Fruit fly (Drosophila melanogaster) whole organism, embryonic: ENCODE data around the gene CG7016.
A peak's percentile ranks its signal among the peaks of the same experiment; 100 is the strongest.

Experiments
- Antp ChIP-seq: fragments of 200-800 bp; sonication (Bioruptor generic); optimal IDR thresholded peaks from 3 replicates; lab custom pipeline; 2016; ENCODE audit warnings: missing biosample characterization, missing genetic modification characterization
- Blimp-1 ChIP-seq: fragments of 200-800 bp; sonication (Bioruptor generic); optimal IDR thresholded peaks from 3 replicates; lab custom pipeline; 2018; ENCODE audit warnings: missing biosample characterization, missing genetic modification characterization, mild to moderate bottlenecking, moderate library complexity, missing genetic modification reagents
- C15 ChIP-seq: fragments of 200-800 bp; sonication (Bioruptor generic); IDR thresholded peaks from 3 replicates; pipeline ENCODE4 v1.3.6; 2022; ENCODE audit warnings: missing biosample characterization, missing genetic modification characterization
- CG10321 ChIP-seq: fragments of 200-800 bp; sonication (Bioruptor generic); IDR thresholded peaks from 2 replicates; pipeline ENCODE4 v1.3.6; 2022; ENCODE audit warnings: missing biosample characterization, missing genetic modification characterization
- CG10431 ChIP-seq: fragments of 200-800 bp; sonication (Bioruptor generic); optimal IDR thresholded peaks from 3 replicates; lab custom pipeline; 2018; ENCODE audit warnings: missing biosample characterization, mild to moderate bottlenecking, missing genetic modification characterization
- CG12155 ChIP-seq: fragments of 200-800 bp; sonication (Bioruptor generic); optimal IDR thresholded peaks from 3 replicates; lab custom pipeline; 2016; ENCODE audit warnings: missing biosample characterization, missing genetic modification characterization
- CG13775 ChIP-seq: fragments of 200-800 bp; sonication (Bioruptor generic); optimal IDR thresholded peaks from 3 replicates; lab custom pipeline; 2017; ENCODE audit warnings: missing biosample characterization, mild to moderate bottlenecking, missing genetic modification characterization
- CG14965 ChIP-seq: fragments of 200-800 bp; sonication (Bioruptor generic); optimal IDR thresholded peaks from 2 replicates; lab custom pipeline; 2016; ENCODE audit warnings: missing biosample characterization, missing genetic modification characterization, borderline replicate concordance
- CG2202 ChIP-seq: fragments of 200-800 bp; sonication (Bioruptor generic); optimal IDR thresholded peaks from 2 replicates; lab custom pipeline; 2018; ENCODE audit warnings: missing biosample characterization, mild to moderate bottlenecking, missing genetic modification characterization
- CG34422 ChIP-seq: fragments of 200-800 bp; sonication (Bioruptor generic); IDR thresholded peaks from 3 replicates; pipeline ENCODE4 v1.3.6; 2022; ENCODE audit warnings: missing biosample characterization, missing genetic modification characterization
- CG4404 ChIP-seq: fragments of 200-800 bp; sonication (Bioruptor generic); IDR thresholded peaks from 2 replicates; pipeline ENCODE4 v1.3.6; 2022; ENCODE audit warnings: missing biosample characterization, missing genetic modification characterization
- CG4854 ChIP-seq: fragments of 200-800 bp; sonication (Bioruptor generic); optimal IDR thresholded peaks from 2 replicates; lab custom pipeline; 2016; ENCODE audit warnings: missing biosample characterization, missing genetic modification characterization, inconsistent platforms
- CG5245 ChIP-seq: fragments of 200-800 bp; sonication (Bioruptor generic); optimal IDR thresholded peaks from 3 replicates; lab custom pipeline; 2016; ENCODE audit warnings: missing biosample characterization, missing genetic modification characterization
- CG5953 ChIP-seq: fragments of 200-800 bp; sonication (Bioruptor generic); IDR thresholded peaks from 2 replicates; pipeline ENCODE4 v1.3.6; 2022; ENCODE audit warnings: missing biosample characterization, missing genetic modification characterization
- CG6683 ChIP-seq: fragments of 200-800 bp; sonication (Bioruptor generic); optimal IDR thresholded peaks from 2 replicates; lab custom pipeline; 2017; ENCODE audit warnings: missing biosample characterization, mild to moderate bottlenecking, missing genetic modification characterization, missing genetic modification reagents
- CG6791 ChIP-seq: fragments of 200-800 bp; sonication (Bioruptor generic); IDR thresholded peaks from 3 replicates; pipeline ENCODE4 v1.3.6; 2022; ENCODE audit warnings: missing biosample characterization, missing genetic modification characterization; ENCODE audit not compliant: partially characterized antibody
- CG7372 ChIP-seq: fragments of 200-800 bp; sonication (Bioruptor generic); IDR thresholded peaks from 2 replicates; pipeline ENCODE4 v1.3.6; 2022; ENCODE audit warnings: missing biosample characterization, missing genetic modification characterization
- CG8924 ChIP-seq: fragments of 200-800 bp; optimal IDR thresholded peaks from 3 replicates; lab custom pipeline; 2019; ENCODE audit warnings: missing biosample characterization, mild to moderate bottlenecking, missing genetic modification characterization, moderate library complexity
- CoRest ChIP-seq: fragments of 200-800 bp; sonication (Bioruptor generic); optimal IDR thresholded peaks from 3 replicates; lab custom pipeline; 2018; ENCODE audit warnings: missing biosample characterization, mild to moderate bottlenecking, missing genetic modification characterization, moderate library complexity
- Dad ChIP-seq: fragments of 200-800 bp; sonication (Bioruptor generic); optimal IDR thresholded peaks from 3 replicates; lab custom pipeline; 2016; ENCODE audit warnings: missing biosample characterization, missing genetic modification characterization
- Dfd ChIP-seq, 2 experiments: fragments of >200 bp; optimal IDR thresholded peaks; 2 replicates each; lab custom pipeline; 2017; ENCODE audit warnings: missing biosample characterization in 2 of 2, missing genetic modification characterization in 2 of 2
- Doc3 ChIP-seq: fragments of 200-800 bp; sonication (Bioruptor generic); IDR thresholded peaks from 3 replicates; pipeline ENCODE4 v1.3.6; 2022; ENCODE audit warnings: missing biosample characterization, missing genetic modification characterization; ENCODE audit not compliant: partially characterized antibody
- MESR4 ChIP-seq: fragments of 200-800 bp; sonication (Bioruptor generic); optimal IDR thresholded peaks from 2 replicates; lab custom pipeline; 2018; ENCODE audit warnings: missing biosample characterization, mild to moderate bottlenecking, missing genetic modification characterization, moderate library complexity
- Med ChIP-seq: fragments of 200-800 bp; sonication (Bioruptor generic); peaks from one replicate; lab custom pipeline; 2016; ENCODE audit warnings: missing biosample characterization, missing genetic modification characterization, mild to moderate bottlenecking, inconsistent platforms, moderate library complexity
- NC2α ChIP-seq: fragments of 200-800 bp; sonication (Bioruptor generic); optimal IDR thresholded peaks from 2 replicates; lab custom pipeline; 2016; ENCODE audit warnings: missing biosample characterization, missing genetic modification characterization
- Nf-YA ChIP-seq: fragments of 200-800 bp; sonication (Bioruptor generic); IDR thresholded peaks from 2 replicates; pipeline ENCODE4 v1.3.6; 2022; ENCODE audit warnings: missing biosample characterization, missing genetic modification characterization
- Opbp ChIP-seq: fragments of 200-800 bp; sonication (Bioruptor generic); IDR thresholded peaks from 3 replicates; pipeline ENCODE4 v1.3.6; 2022; ENCODE audit warnings: missing biosample characterization, missing genetic modification characterization; ENCODE audit not compliant: partially characterized antibody
- Optix ChIP-seq: fragments of 200-800 bp; sonication (Bioruptor generic); IDR thresholded peaks from 3 replicates; pipeline ENCODE4 v1.3.6; 2022; ENCODE audit warnings: missing biosample characterization, missing genetic modification characterization
- Rfx ChIP-seq: fragments of 200-800 bp; sonication (Bioruptor generic); IDR thresholded peaks from 2 replicates; pipeline ENCODE4 v1.3.6; 2022; ENCODE audit warnings: missing biosample characterization, missing genetic modification characterization
- Six4 ChIP-seq: fragments of 200-800 bp; sonication (Bioruptor generic); optimal IDR thresholded peaks from 2 replicates; lab custom pipeline; 2016; ENCODE audit warnings: missing biosample characterization, missing genetic modification characterization
- Ssrp ChIP-seq: fragments of 200-800 bp; sonication (Bioruptor generic); optimal IDR thresholded peaks from 2 replicates; lab custom pipeline; 2018; ENCODE audit warnings: missing biosample characterization, mild to moderate bottlenecking, missing genetic modification characterization, moderate library complexity
- Vsx1 ChIP-seq: fragments of 200-800 bp; sonication (Bioruptor generic); optimal IDR thresholded peaks from 2 replicates; lab custom pipeline; 2017; ENCODE audit warnings: missing biosample characterization, mild to moderate bottlenecking, missing genetic modification characterization, missing genetic modification reagents
- abd-A ChIP-seq: fragments of 200-800 bp; sonication (Bioruptor generic); optimal IDR thresholded peaks from 3 replicates; lab custom pipeline; 2019; ENCODE audit warnings: missing biosample characterization, mild to moderate bottlenecking, missing genetic modification characterization, moderate library complexity
- bbx ChIP-seq: fragments of 200-800 bp; sonication (Bioruptor generic); IDR thresholded peaks from 2 replicates; pipeline ENCODE4 v1.3.6; 2022; ENCODE audit warnings: missing biosample characterization, missing genetic modification characterization; ENCODE audit not compliant: partially characterized antibody
- chinmo ChIP-seq: fragments of 200-800 bp; sonication (Bioruptor generic); IDR thresholded peaks from 4 replicates; pipeline ENCODE4 v1.3.6; 2022; ENCODE audit warnings: missing biosample characterization, missing genetic modification characterization; ENCODE audit not compliant: partially characterized antibody
- chn ChIP-seq: fragments of 200-800 bp; sonication (Bioruptor generic); optimal IDR thresholded peaks from 2 replicates; lab custom pipeline; 2016; ENCODE audit warnings: missing biosample characterization, missing genetic modification characterization
- ci ChIP-seq: fragments of 200-800 bp; sonication (Bioruptor generic); IDR thresholded peaks from 3 replicates; pipeline ENCODE4 v1.3.6; 2022; ENCODE audit warnings: missing biosample characterization, missing genetic modification characterization
- crc ChIP-seq: fragments of 200-800 bp; sonication (Bioruptor generic); optimal IDR thresholded peaks from 2 replicates; lab custom pipeline; 2016; ENCODE audit warnings: missing biosample characterization, missing genetic modification characterization
- dmrt99B ChIP-seq: fragments of 200-800 bp; sonication (Bioruptor generic); optimal IDR thresholded peaks from 2 replicates; lab custom pipeline; 2018; ENCODE audit warnings: missing biosample characterization, mild to moderate bottlenecking, missing genetic modification characterization, moderate library complexity
- ewg ChIP-seq: fragments of 200-800 bp; sonication (Bioruptor generic); optimal IDR thresholded peaks from 3 replicates; lab custom pipeline; 2017; ENCODE audit warnings: mild to moderate bottlenecking, missing biosample characterization, missing genetic modification reagents, missing genetic modification characterization
- fd3F ChIP-seq: fragments of 200-800 bp; sonication (Bioruptor generic); optimal IDR thresholded peaks from 2 replicates; lab custom pipeline; 2018; ENCODE audit warnings: missing biosample characterization, mild to moderate bottlenecking, missing genetic modification characterization, moderate library complexity
- fu2 ChIP-seq: fragments of 200-800 bp; sonication (Bioruptor generic); optimal IDR thresholded peaks from 2 replicates; lab custom pipeline; 2016; ENCODE audit warnings: missing biosample characterization, missing genetic modification characterization
- her ChIP-seq: fragments of 200-800 bp; sonication (Bioruptor generic); optimal IDR thresholded peaks from 2 replicates; lab custom pipeline; 2016; ENCODE audit warnings: missing biosample characterization, missing genetic modification characterization
- jigr1 ChIP-seq: fragments of 200-800 bp; sonication (Bioruptor generic); IDR thresholded peaks from 3 replicates; pipeline ENCODE4 v1.3.6; 2022; ENCODE audit warnings: missing biosample characterization, missing genetic modification characterization
- kni ChIP-seq: fragments of 200-800 bp; sonication (Bioruptor generic); optimal IDR thresholded peaks from 3 replicates; lab custom pipeline; 2017; ENCODE audit warnings: mild to moderate bottlenecking, missing biosample characterization, missing genetic modification reagents, missing genetic modification characterization
- lilli ChIP-seq: fragments of 200-800 bp; sonication (Bioruptor generic); optimal IDR thresholded peaks from 3 replicates; lab custom pipeline; 2016; ENCODE audit warnings: missing biosample characterization, missing genetic modification characterization
- pum ChIP-seq: fragments of 200-800 bp; sonication (Bioruptor generic); optimal IDR thresholded peaks from 2 replicates; lab custom pipeline; 2016; ENCODE audit warnings: missing biosample characterization, missing genetic modification characterization
- sc ChIP-seq, 3 experiments: fragments of >200 bp in 2 of 3; fragments of 200-800 bp in 1 of 3; sonication (Bioruptor generic) in 1 of 3; optimal IDR thresholded peaks; 2 replicates in 2 of 3; 3 replicates in 1 of 3; lab custom pipeline; 2017; ENCODE audit warnings: mild to moderate bottlenecking in 1 of 3, missing biosample characterization in 1 of 3, missing genetic modification characterization in 1 of 3, missing genetic modification reagents in 1 of 3
- sna ChIP-seq: fragments of 200-800 bp; sonication (Bioruptor generic); IDR thresholded peaks from 2 replicates; pipeline ENCODE4 v1.3.6; 2022; ENCODE audit warnings: missing biosample characterization, missing genetic modification characterization; ENCODE audit not compliant: partially characterized antibody
- trh ChIP-seq: fragments of 200-800 bp; sonication (Bioruptor generic); optimal IDR thresholded peaks from 2 replicates; lab custom pipeline; 2016; ENCODE audit warnings: missing biosample characterization, missing genetic modification characterization

The CG7016 gene

dm6 chr3R:24850420-24850819 lies 12.3 kb upstream of the CG7016 start, which contains the start of gene CG7006 (continued):
- no peak for TF ChIP-seq CG10321
- no peak; the same call in 3 of the 4 replicates for TF ChIP-seq chinmo (GFP tag; lab: Robert Waterston, UW)
- TF ChIP-seq dmrt99B: no peak
- TF ChIP-seq fd3F (GFP tag; lab: Kevin White, UChicago): no peak
- TF ChIP-seq kni (GFP tag; lab: Kevin White, UChicago): no peak
- TF ChIP-seq Doc3: peak; percentile 47; the same call in 1 of the 3 replicates
- TF ChIP-seq ewg (GFP tag; lab: Kevin White, UChicago): peak; percentile 15
- TF ChIP-seq CG13775 (GFP tag; lab: Kevin White, UChicago): no peak
- peak; percentile 5 for TF ChIP-seq crc
- peak; percentile 84 for TF ChIP-seq lilli (GFP tag; lab: Kevin White, UChicago)
- TF ChIP-seq chn (GFP tag; lab: Kevin White, UChicago): peak; percentile 68
- TF ChIP-seq CG5953: no peak
- TF ChIP-seq CG5245 (GFP tag; lab: Kevin White, UChicago): peak; percentile 55
- TF ChIP-seq CG4854 (GFP tag; lab: Kevin White, UChicago): peak; percentile 65
- peak; percentile 49 for TF ChIP-seq CG34422
- peak; percentile 96 for TF ChIP-seq Med (GFP tag; lab: Kevin White, UChicago)
- TF ChIP-seq CG7372 (GFP tag; lab: Robert Waterston, UW): peak; percentile 49; the same call in 1 of the 2 replicates
- peak; percentile 76 for TF ChIP-seq fu2 (GFP tag; lab: Kevin White, UChicago)
- no peak for TF ChIP-seq Vsx1 (GFP tag; lab: Kevin White, UChicago)
- no peak for TF ChIP-seq Nf-YA (GFP tag; lab: Robert Waterston, UW)
- TF ChIP-seq sc (optimal IDR thresholded peaks at IDR 0.05; lab: Kevin White, UChicago): no peak
- TF ChIP-seq sc (GFP tag; optimal IDR thresholded peaks at IDR 0.05; lab: Kevin White, UChicago): no peak
- TF ChIP-seq Ssrp (tag; lab: Kevin White, UChicago): no peak
- no peak for TF ChIP-seq C15 (GFP tag; lab: Robert Waterston, UW)
- TF ChIP-seq CG10431: no peak
- TF ChIP-seq Rfx (GFP tag; lab: Robert Waterston, UW): peak; percentile 93
- TF ChIP-seq Opbp (GFP tag; lab: Robert Waterston, UW): peak; percentile 87
- TF ChIP-seq Six4 (GFP tag; lab: Kevin White, UChicago): peak; percentile 35
- no peak for TF ChIP-seq NC2α (GFP tag; lab: Kevin White, UChicago)
- no peak for TF ChIP-seq abd-A (tag; lab: Kevin White, UChicago)
- TF ChIP-seq jigr1: no peak
- TF ChIP-seq CG8924: no peak
- TF ChIP-seq Blimp-1 (GFP tag; lab: Kevin White, UChicago): no peak
- peak; percentile 77 for TF ChIP-seq ci (GFP tag; lab: Robert Waterston, UW)
- TF ChIP-seq sna (GFP tag; lab: Robert Waterston, UW): peak; percentile 58; the same call in 1 of the 2 replicates
- peak; percentile 87 for TF ChIP-seq Dad
- TF ChIP-seq CG2202: no peak
- TF ChIP-seq CoRest (tag; lab: Kevin White, UChicago): peak; percentile 58
- TF ChIP-seq bbx (GFP tag; lab: Robert Waterston, UW): peak; percentile 76
- TF ChIP-seq Optix (GFP tag; lab: Robert Waterston, UW): no peak
- no peak for TF ChIP-seq Dfd (GFP tag; optimal IDR thresholded peaks at IDR 0.05; lab: Kevin White, UChicago)
- peak; percentile 78 for TF ChIP-seq Antp
- TF ChIP-seq CG4404 (GFP tag; lab: Robert Waterston, UW): peak; percentile 31; the same call in 1 of the 2 replicates
- TF ChIP-seq MESR4: peak; percentile 72
- TF ChIP-seq CG6683 (GFP tag; lab: Kevin White, UChicago): no peak
- peak; percentile 88 for TF ChIP-seq CG6791 (GFP tag; lab: Robert Waterston, UW)
- TF ChIP-seq trh (GFP tag; lab: Kevin White, UChicago): peak; percentile 55
- peak; percentile 33 for TF ChIP-seq CG14965 (GFP tag; lab: Kevin White, UChicago)
- peak; percentile 58 for TF ChIP-seq pum (GFP tag; lab: Kevin White, UChicago)
- TF ChIP-seq CG12155: peak; percentile 85
- TF ChIP-seq her (GFP tag; lab: Kevin White, UChicago): peak; percentile 75
